Worm (Caenorhabditis elegans) whole organism, L4 larva: ENCODE data around the gene C48B4.9.

ENCODE experiments used
- R02D3.7 ChIP-seq: fragments of 150-350 bp; sonication (generic microtip); optimal IDR thresholded peaks from 3 replicates; lab custom pipeline; 2014; ENCODE audit warnings: missing biosample characterization, missing genetic modification characterization
- fos-1 ChIP-seq: fragments of 150-350 bp; optimal IDR thresholded peaks from 2 replicates; lab custom pipeline; 2014; ENCODE audit warnings: missing biosample characterization, missing genetic modification characterization
- hmg-1.1 ChIP-seq: fragments of 200-800 bp; sonication (Bioruptor generic); IDR thresholded peaks from 2 replicates; pipeline ENCODE4 v1.3.6; 2022; ENCODE audit warnings: missing genetic modification reagents, missing genetic modification characterization, missing compliant biosample characterization
- nhr-28 ChIP-seq: fragments of 150-350 bp; optimal IDR thresholded peaks from 2 replicates; lab custom pipeline; 2014; ENCODE audit warnings: missing biosample characterization, missing genetic modification characterization
- nhr-77 ChIP-seq: fragments of 150-350 bp; optimal IDR thresholded peaks from 2 replicates; lab custom pipeline; 2014; ENCODE audit warnings: missing biosample characterization, missing genetic modification characterization
- snpc-4 ChIP-seq: fragments of 150-350 bp; optimal IDR thresholded peaks from 2 replicates; lab custom pipeline; 2014; ENCODE audit warnings: missing biosample characterization, missing genetic modification characterization

DNA sequence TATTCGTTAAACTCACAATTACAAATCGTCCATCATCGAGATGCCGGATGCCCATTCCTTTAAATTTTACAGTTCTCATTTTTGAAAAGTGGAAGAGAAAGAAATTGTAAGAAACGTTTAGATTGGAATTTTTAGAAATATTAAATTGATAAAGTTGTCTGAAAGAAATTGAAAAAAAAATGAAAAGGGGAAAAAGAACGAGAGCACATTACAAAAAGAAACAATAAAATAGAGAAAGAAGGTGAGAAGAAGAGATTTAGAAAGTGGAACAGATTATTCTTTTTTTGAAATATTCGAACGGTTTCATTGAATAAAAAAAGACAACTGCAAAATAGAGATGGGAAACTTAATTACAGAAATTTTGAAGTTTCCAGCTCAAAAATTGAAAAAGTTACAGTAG lies 2.0 kb downstream of the C48B4.9 start, which contains the start of gene C48B4.8:
- TF ChIP-seq nhr-28 (tag; lab: Kevin White, UChicago) = no peak
- TF ChIP-seq R02D3.7 = no peak
- TF ChIP-seq fos-1 (tag; lab: Kevin White, UChicago) = no peak
- no peak for TF ChIP-seq nhr-77 (tag; lab: Kevin White, UChicago)
- TF ChIP-seq snpc-4 (tag; lab: Kevin White, UChicago) = no peak
- TF ChIP-seq hmg-1.1 = no peak
